Worm (Caenorhabditis elegans) whole organism, L1 larva: ENCODE results near the gene T06D4.1.

Experiments
- ceh-82 ChIP-seq, 3 experiments: fragments of 150-350 bp in 1 of 3; sonication (generic microtip) in 2 of 3; optimal IDR thresholded peaks; 2 replicates each; lab custom pipeline; 2014 to 2017; ENCODE audit warnings: missing biosample characterization in 3 of 3, missing genetic modification characterization in 3 of 3
- fkh-10 ChIP-seq: sonication (generic microtip); optimal IDR thresholded peaks from 2 replicates; lab custom pipeline; 2017; ENCODE audit warnings: missing biosample characterization, missing genetic modification reagents, missing genetic modification characterization
- fos-1 ChIP-seq: fragments of 150-350 bp; optimal IDR thresholded peaks from 2 replicates; lab custom pipeline; 2014; ENCODE audit warnings: missing biosample characterization, missing genetic modification characterization
- hpl-2 ChIP-seq: fragments of 150-350 bp; optimal IDR thresholded peaks from 2 replicates; lab custom pipeline; 2014; ENCODE audit warnings: missing biosample characterization, missing genetic modification reagents, missing genetic modification characterization
- mab-9 ChIP-seq: fragments of 200-800 bp; sonication (Bioruptor generic); IDR thresholded peaks from 2 replicates; pipeline ENCODE4 v1.3.6; 2022; ENCODE audit warnings: missing genetic modification reagents, missing genetic modification characterization, missing compliant biosample characterization
- mdl-1 ChIP-seq, 2 experiments: fragments of 150-350 bp; optimal IDR thresholded peaks; 2 replicates each; lab custom pipeline; 2014 to 2017; ENCODE audit warnings: missing biosample characterization in 2 of 2, missing genetic modification characterization in 2 of 2, inconsistent platforms in 1 of 2
- nhr-28 ChIP-seq: fragments of 150-350 bp; optimal IDR thresholded peaks from 2 replicates; lab custom pipeline; 2014; ENCODE audit warnings: missing biosample characterization, missing genetic modification characterization
- nhr-76 ChIP-seq: sonication (generic microtip); optimal IDR thresholded peaks from 2 replicates; lab custom pipeline; 2017; ENCODE audit warnings: missing biosample characterization, missing genetic modification characterization
- nhr-77 ChIP-seq: fragments of 150-350 bp; optimal IDR thresholded peaks from 2 replicates; lab custom pipeline; 2014; ENCODE audit warnings: missing biosample characterization, missing genetic modification characterization
- pag-3 ChIP-seq: sonication (generic microtip); optimal IDR thresholded peaks from 2 replicates; lab custom pipeline; 2017; ENCODE audit warnings: missing genetic modification characterization, mild to moderate bottlenecking, missing compliant biosample characterization, antibody characterized with exemption, borderline replicate concordance; ENCODE audit not compliant: insufficient read depth
- pqm-1 ChIP-seq: sonication (generic microtip); optimal IDR thresholded peaks from 3 replicates; lab custom pipeline; 2017; ENCODE audit warnings: missing biosample characterization, missing genetic modification characterization
- snpc-4 ChIP-seq: fragments of 150-350 bp; optimal IDR thresholded peaks from 2 replicates; lab custom pipeline; 2014; ENCODE audit warnings: missing biosample characterization, missing genetic modification characterization

ce11 chrII:3422938-3423337 lies 41.3 kb downstream of the T06D4.1 start:
- TF ChIP-seq pqm-1 (tag; lab: Kevin White, UChicago) (no peak), fos-1 (no peak), mdl-1 (tag; optimal IDR thresholded peaks at IDR 0.05; lab: Kevin White, UChicago) (no peak), snpc-4 (tag; lab: Kevin White, UChicago) (no peak), nhr-28 (tag; lab: Kevin White, UChicago) (no peak), ceh-82 (tag; optimal IDR thresholded peaks at IDR 0.05; lab: Kevin White, UChicago) (no peak), nhr-77 (no peak), nhr-76 (no peak), pag-3 (no peak), hpl-2 (GFP tag; lab: Kevin White, UChicago) (no peak), fkh-10 (GFP tag; lab: Kevin White, UChicago) (no peak), mab-9 (GFP tag; lab: Robert Waterston, UW) (no peak)
